Worm (Caenorhabditis elegans) whole organism, early embryonic: ENCODE data around the gene srv-6.

Experiments used
- F13C5.2 ChIP-seq: sonication (generic microtip); optimal IDR thresholded peaks from 2 replicates; lab custom pipeline; 2017; ENCODE audit warnings: mild to moderate bottlenecking, missing genetic modification characterization, inconsistent platforms, missing compliant biosample characterization
- aly-1 ChIP-seq: sonication (generic microtip); optimal IDR thresholded peaks from 2 replicates; lab custom pipeline; 2016; ENCODE audit warnings: missing genetic modification characterization, missing compliant biosample characterization
- ama-1 ChIP-seq: fragments of 150-350 bp; optimal IDR thresholded peaks from 2 replicates; lab custom pipeline; 2014
- ceh-13 ChIP-seq: fragments of 200-800 bp; sonication (Bioruptor generic); optimal IDR thresholded peaks from 2 replicates; lab custom pipeline; 2018; ENCODE audit warnings: mild to moderate bottlenecking, missing genetic modification characterization, missing compliant biosample characterization
- ceh-36 ChIP-seq: sonication (generic microtip); optimal IDR thresholded peaks from 2 replicates; lab custom pipeline; 2016; ENCODE audit warnings: missing genetic modification characterization, inconsistent platforms, missing compliant biosample characterization
- flt-1 ChIP-seq: fragments of 200-800 bp; sonication (Bioruptor generic); IDR thresholded peaks from 2 replicates; pipeline ENCODE4 v1.3.6; 2022; ENCODE audit warnings: missing genetic modification characterization, missing compliant biosample characterization
- hmg-4 ChIP-seq: fragments of 200-800 bp; sonication (Bioruptor generic); optimal IDR thresholded peaks from 2 replicates; lab custom pipeline; 2018; ENCODE audit warnings: mild to moderate bottlenecking, missing genetic modification characterization, missing compliant biosample characterization
- hnd-1 ChIP-seq: sonication (generic microtip); optimal IDR thresholded peaks from 2 replicates; lab custom pipeline; 2016; ENCODE audit warnings: missing genetic modification characterization, missing compliant biosample characterization
- pes-1 ChIP-seq: fragments of 200-800 bp; sonication (Bioruptor generic); IDR thresholded peaks from 2 replicates; pipeline ENCODE4 v1.3.6; 2022; ENCODE audit warnings: missing genetic modification reagents, missing genetic modification characterization, missing compliant biosample characterization
- scrt-1 ChIP-seq: fragments of 200-800 bp; sonication (Bioruptor generic); IDR thresholded peaks from 2 replicates; pipeline ENCODE4 v1.3.6; 2022; ENCODE audit warnings: missing genetic modification characterization, missing compliant biosample characterization
- sea-1 ChIP-seq: fragments of 200-800 bp; sonication (Bioruptor generic); conservative IDR thresholded peaks from 2 replicates; pipeline ENCODE4 v1.3.6; 2022; ENCODE audit warnings: missing genetic modification characterization, missing compliant biosample characterization

DNA sequence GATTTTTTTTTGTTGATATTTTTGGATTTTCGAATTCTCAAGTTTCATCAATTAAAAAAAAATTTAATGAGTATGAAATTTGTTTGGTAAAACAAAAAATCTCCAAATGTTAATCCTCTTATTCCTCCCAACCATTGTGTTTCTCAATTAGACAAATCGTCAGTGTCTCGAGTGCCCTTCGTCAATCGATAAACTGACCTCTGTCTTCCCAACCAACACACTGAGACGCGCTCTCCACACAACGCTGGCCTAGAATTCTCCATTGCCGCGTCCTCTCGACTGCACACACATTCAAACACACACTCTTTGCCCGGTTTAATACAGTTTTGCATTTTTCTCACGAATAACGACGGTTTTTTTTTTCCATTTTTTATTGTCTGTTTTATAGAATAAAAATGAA is 2.1 kb upstream of the srv-6 start, which contains the start of gene taf-11.1:
- no peak for TF ChIP-seq flt-1 (GFP tag; lab: Robert Waterston, UW)
- no peak for TF ChIP-seq ceh-36 (tag; lab: Kevin White, UChicago)
- TF ChIP-seq aly-1 (tag; lab: Kevin White, UChicago), result no peak
- no peak for TF ChIP-seq ceh-13 (GFP tag; lab: Kevin White, UChicago)
- no peak for TF ChIP-seq ama-1 (lab: Kevin White, UChicago)
- TF ChIP-seq hmg-4 (GFP tag; lab: Kevin White, UChicago), result no peak
- no peak for TF ChIP-seq scrt-1 (GFP tag; lab: Robert Waterston, UW)
- no peak for TF ChIP-seq pes-1 (GFP tag; lab: Robert Waterston, UW)
- TF ChIP-seq sea-1, result no peak
- TF ChIP-seq hnd-1 (tag; lab: Kevin White, UChicago), result no peak
- no peak for TF ChIP-seq F13C5.2 (tag; lab: Kevin White, UChicago)
